Worm (Caenorhabditis elegans): ENCODE results near the gene srlf-30.

DNA sequence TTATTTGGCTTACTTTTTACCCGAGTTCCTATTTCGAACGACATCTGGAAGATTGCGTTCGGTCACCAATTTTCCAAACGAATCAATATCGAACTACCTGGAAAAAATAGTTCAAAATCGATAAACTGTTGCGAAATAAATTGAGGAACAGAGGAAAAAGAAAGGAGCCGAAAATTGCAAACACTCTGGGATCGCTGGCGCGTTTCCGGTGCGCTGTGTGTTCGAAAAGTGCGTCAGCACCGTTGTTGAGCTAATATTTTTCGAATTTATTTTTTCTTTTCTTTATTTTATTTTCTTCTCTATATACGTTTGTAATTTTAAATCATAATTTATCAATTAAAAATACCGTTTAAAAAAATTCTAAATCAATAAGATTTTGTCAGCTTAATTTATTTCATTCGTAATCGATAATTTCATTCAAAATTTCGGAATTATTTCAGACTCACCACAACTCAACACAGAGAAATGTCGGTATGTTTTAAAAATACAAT lies 32.9 kb downstream of the srlf-30 start, which contains the start of the genes dnc-1 and lsm-7:
- TF ChIP-seq pha-4 (tag; optimal IDR thresholded peaks at IDR 0.05): no peak
- no peak for TF ChIP-seq nhr-11 (tag; optimal IDR thresholded peaks at IDR 0.05)
- TF ChIP-seq unc-3 (GFP tag; conservative IDR thresholded peaks at IDR 0.05): no peak
- no peak for TF ChIP-seq unc-3 (tag; optimal IDR thresholded peaks at IDR 0.05)
- peak; percentile 20 for TF ChIP-seq ceh-31 (tag; optimal IDR thresholded peaks at IDR 0.05)
- no peak for TF ChIP-seq npax-4 (tag; optimal IDR thresholded peaks at IDR 0.05)
- no peak for TF ChIP-seq ceh-14 (tag; optimal IDR thresholded peaks at IDR 0.05)
